Worm (Caenorhabditis elegans) whole organism, mixed stage, embryonic: ENCODE results near the gene sti-1.
A peak's percentile ranks its signal among the peaks of the same experiment; 100 is the strongest.

ENCODE experiments used
- M03D4.4 ChIP-seq: sonication (generic microtip); optimal IDR thresholded peaks from 2 replicates; lab custom pipeline; 2017; ENCODE audit warnings: mild to moderate bottlenecking, missing genetic modification characterization, missing compliant biosample characterization
- blmp-1 ChIP-seq: fragments of 150-350 bp; optimal IDR thresholded peaks from 2 replicates; lab custom pipeline; 2014; ENCODE audit warnings: missing biosample characterization, missing genetic modification characterization
- ceh-43 ChIP-seq: fragments of 200-800 bp; sonication (Bioruptor generic); optimal IDR thresholded peaks from 2 replicates; lab custom pipeline; 2018; ENCODE audit warnings: mild to moderate bottlenecking, missing genetic modification characterization, moderate library complexity, missing compliant biosample characterization
- ceh-83 ChIP-seq: fragments of 200-800 bp; sonication (Bioruptor generic); optimal IDR thresholded peaks from 2 replicates; lab custom pipeline; 2018; ENCODE audit warnings: mild to moderate bottlenecking, missing genetic modification characterization, missing compliant biosample characterization
- ces-1 ChIP-seq: fragments of 150-350 bp; optimal IDR thresholded peaks from 2 replicates; lab custom pipeline; 2014; ENCODE audit warnings: missing biosample characterization, missing genetic modification reagents, missing genetic modification characterization
- cnd-1 ChIP-seq: fragments of 200-800 bp; sonication (Bioruptor generic); optimal IDR thresholded peaks from 2 replicates; lab custom pipeline; 2018; ENCODE audit warnings: mild to moderate bottlenecking, missing genetic modification characterization, missing compliant biosample characterization
- drap-1 ChIP-seq: fragments of 200-800 bp; sonication (Bioruptor generic); optimal IDR thresholded peaks from 3 replicates; lab custom pipeline; 2018; ENCODE audit warnings: mild to moderate bottlenecking, missing genetic modification characterization, missing compliant biosample characterization
- elt-1 ChIP-seq: sonication (generic microtip); optimal IDR thresholded peaks from 2 replicates; lab custom pipeline; 2017; ENCODE audit warnings: missing genetic modification characterization, mild to moderate bottlenecking, missing compliant biosample characterization, antibody characterized with exemption, moderate library complexity, borderline replicate concordance; ENCODE audit not compliant: insufficient read depth
- elt-3 ChIP-seq: fragments of 150-350 bp; optimal IDR thresholded peaks from 2 replicates; lab custom pipeline; 2014; ENCODE audit warnings: missing biosample characterization, missing genetic modification characterization
- flh-1 ChIP-seq: fragments of 200-800 bp; sonication (Bioruptor generic); optimal IDR thresholded peaks from 2 replicates; lab custom pipeline; 2018; ENCODE audit warnings: mild to moderate bottlenecking, missing genetic modification characterization, moderate library complexity, missing compliant biosample characterization
- ham-2 ChIP-seq: fragments of 200-800 bp; sonication (Bioruptor generic); optimal IDR thresholded peaks from 2 replicates; lab custom pipeline; 2018; ENCODE audit warnings: mild to moderate bottlenecking, missing genetic modification characterization, missing compliant biosample characterization
- hlh-1 ChIP-seq: fragments of 150-350 bp; optimal IDR thresholded peaks from 2 replicates; lab custom pipeline; 2014; ENCODE audit warnings: missing biosample characterization, missing genetic modification reagents, missing genetic modification characterization
- lin-13 ChIP-seq: fragments of 150-350 bp; optimal IDR thresholded peaks from 2 replicates; lab custom pipeline; 2014; ENCODE audit warnings: missing biosample characterization, missing genetic modification characterization
- lin-32 ChIP-seq: fragments of 200-800 bp; sonication (Bioruptor generic); optimal IDR thresholded peaks from 2 replicates; lab custom pipeline; 2018; ENCODE audit warnings: mild to moderate bottlenecking, missing genetic modification characterization, missing compliant biosample characterization
- lsy-2 ChIP-seq: fragments of 150-350 bp; optimal IDR thresholded peaks from 2 replicates; lab custom pipeline; 2014; ENCODE audit warnings: missing biosample characterization, missing genetic modification characterization
- mep-1 ChIP-seq: fragments of 150-350 bp; optimal IDR thresholded peaks from 2 replicates; lab custom pipeline; 2017; ENCODE audit warnings: missing biosample characterization, missing genetic modification reagents, missing genetic modification characterization, inconsistent platforms
- mls-2 ChIP-seq: sonication (generic microtip); optimal IDR thresholded peaks from 2 replicates; lab custom pipeline; 2016; ENCODE audit warnings: mild to moderate bottlenecking, missing genetic modification characterization, moderate library complexity, missing compliant biosample characterization
- nhr-12 ChIP-seq: fragments of 150-350 bp; optimal IDR thresholded peaks from 2 replicates; lab custom pipeline; 2014; ENCODE audit warnings: missing biosample characterization, missing genetic modification characterization
- nhr-2 ChIP-seq: fragments of 150-350 bp; optimal IDR thresholded peaks from 2 replicates; lab custom pipeline; 2014; ENCODE audit warnings: missing biosample characterization, missing genetic modification characterization
- nhr-237 ChIP-seq: fragments of 150-350 bp; optimal IDR thresholded peaks from 2 replicates; lab custom pipeline; 2014; ENCODE audit warnings: missing biosample characterization, missing genetic modification characterization
- nhr-28 ChIP-seq: fragments of 150-350 bp; optimal IDR thresholded peaks from 2 replicates; lab custom pipeline; 2014; ENCODE audit warnings: missing biosample characterization, missing genetic modification characterization
- nhr-76 ChIP-seq: sonication (generic microtip); optimal IDR thresholded peaks from 2 replicates; lab custom pipeline; 2017; ENCODE audit warnings: missing biosample characterization, missing genetic modification characterization
- pha-4 ChIP-seq: fragments of 150-350 bp; optimal IDR thresholded peaks from 2 replicates; lab custom pipeline; 2018; ENCODE audit warnings: missing biosample characterization, missing genetic modification reagents, missing genetic modification characterization
- sem-2 ChIP-seq: fragments of 200-800 bp; sonication (Bioruptor generic); optimal IDR thresholded peaks from 2 replicates; lab custom pipeline; 2018; ENCODE audit warnings: mild to moderate bottlenecking, missing genetic modification characterization, missing compliant biosample characterization
- snpc-4 ChIP-seq: fragments of 150-350 bp; optimal IDR thresholded peaks from 2 replicates; lab custom pipeline; 2014; ENCODE audit warnings: missing biosample characterization, missing genetic modification characterization
- sptf-1 ChIP-seq: sonication (generic microtip); optimal IDR thresholded peaks from 2 replicates; lab custom pipeline; 2017; ENCODE audit warnings: mild to moderate bottlenecking, missing genetic modification characterization, moderate library complexity, missing compliant biosample characterization
- tbx-8 ChIP-seq: fragments of 200-800 bp; sonication (Bioruptor generic); optimal IDR thresholded peaks from 2 replicates; lab custom pipeline; 2018; ENCODE audit warnings: mild to moderate bottlenecking, missing genetic modification characterization, moderate library complexity, missing compliant biosample characterization
- unc-120 ChIP-seq: sonication (generic microtip); optimal IDR thresholded peaks from 2 replicates; lab custom pipeline; 2017; ENCODE audit warnings: missing genetic modification characterization, missing compliant biosample characterization; ENCODE audit not compliant: poor library complexity, severe bottlenecking
- unc-39 ChIP-seq: fragments of 150-350 bp; optimal IDR thresholded peaks from 2 replicates; lab custom pipeline; 2014; ENCODE audit warnings: missing biosample characterization, missing genetic modification characterization
- unc-62 ChIP-seq: fragments of 150-350 bp; optimal IDR thresholded peaks from 2 replicates; lab custom pipeline; 2014; ENCODE audit warnings: missing biosample characterization, missing genetic modification reagents, missing genetic modification characterization
- zip-8 ChIP-seq: fragments of 150-350 bp; optimal IDR thresholded peaks from 2 replicates; lab custom pipeline; 2014; ENCODE audit warnings: missing biosample characterization, missing genetic modification characterization
- ztf-11 ChIP-seq: fragments of 150-350 bp; optimal IDR thresholded peaks from 2 replicates; lab custom pipeline; 2014; ENCODE audit warnings: missing biosample characterization, missing genetic modification characterization

sti-1 gene

ce11 chrV:774875-775359 lies 1.6 kb downstream of the sti-1 start, which contains the start of gene srbc-58:
Gene srbc-58, plus strand, starts transcription at chrV:774995.
- no peak for TF ChIP-seq nhr-28 (tag; lab: Kevin White, UChicago)
- TF ChIP-seq elt-3 (tag; lab: Kevin White, UChicago), result no peak
- TF ChIP-seq blmp-1 (tag; lab: Kevin White, UChicago), result no peak
- TF ChIP-seq mep-1 (tag; lab: Kevin White, UChicago), result peak; percentile 16
- no peak for TF ChIP-seq sptf-1
- TF ChIP-seq cnd-1, result no peak

ce11 chrV:777285-777684 lies 4.0 kb downstream of the sti-1 start, which contains the start of gene R09E12.9:
Gene R09E12.9, plus strand, starts transcription at chrV:777600.
- TF ChIP-seq sem-2 (no peak), nhr-28 (tag; lab: Kevin White, UChicago) (peak; percentile 83)
- TF ChIP-seq, all 35 proteins: peak for 1

ce11 chrV:778339-778738 lies 5.0 kb downstream of the sti-1 start, which contains the start of gene srbc-59:
Gene srbc-59, plus strand, starts transcription at chrV:778639.
- TF ChIP-seq elt-1 (no peak), lin-13 (tag; lab: Kevin White, UChicago) (no peak), lin-32 (no peak), ham-2 (GFP tag; lab: Kevin White, UChicago) (no peak), ceh-83 (GFP tag; lab: Kevin White, UChicago) (no peak), nhr-76 (tag; lab: Kevin White, UChicago) (no peak)

- TF ChIP-seq tbx-8 (GFP tag; lab: Kevin White, UChicago) (no peak), mls-2 (tag; lab: Kevin White, UChicago) (no peak), elt-1 (no peak), lin-32 (no peak), zip-8 (tag; lab: Kevin White, UChicago) (no peak), ces-1 (GFP tag; lab: Kevin White, UChicago) (no peak), nhr-12 (tag; lab: Kevin White, UChicago) (no peak), ztf-11 (tag; lab: Kevin White, UChicago) (no peak), nhr-237 (tag; lab: Kevin White, UChicago) (no peak), blmp-1 (tag; lab: Kevin White, UChicago) (no peak), pha-4 (tag; lab: Kevin White, UChicago) (no peak), snpc-4 (tag; lab: Kevin White, UChicago) (no peak), hlh-1 (tag; lab: Kevin White, UChicago) (no peak), M03D4.4 (tag; lab: Kevin White, UChicago) (no peak), lin-13 (tag; lab: Kevin White, UChicago) (no peak), unc-62 (GFP tag; lab: Kevin White, UChicago) (no peak), flh-1 (no peak), ceh-43 (no peak), mep-1 (tag; lab: Kevin White, UChicago) (no peak), nhr-2 (no peak)
Observed at ce11 chrV:779999-780398, 6.7 kb downstream of the sti-1 start, which contains the start of gene srbc-60. Gene srbc-60, plus strand, starts transcription at chrV:780299.

- TF ChIP-seq sptf-1, result no peak
- TF ChIP-seq nhr-237 (tag; lab: Kevin White, UChicago), result no peak
- no peak for TF ChIP-seq nhr-28 (tag; lab: Kevin White, UChicago)
- no peak for TF ChIP-seq drap-1 (GFP tag; lab: Kevin White, UChicago)
- TF ChIP-seq mep-1 (tag; lab: Kevin White, UChicago), result no peak
- no peak for TF ChIP-seq cnd-1
- TF ChIP-seq elt-3 (tag; lab: Kevin White, UChicago), result no peak
- no peak for TF ChIP-seq mls-2 (tag; lab: Kevin White, UChicago)
- TF ChIP-seq hlh-1 (tag; lab: Kevin White, UChicago), result no peak
- TF ChIP-seq unc-120 (tag; lab: Kevin White, UChicago), result no peak
- TF ChIP-seq nhr-12 (tag; lab: Kevin White, UChicago), result no peak
- TF ChIP-seq unc-39 (tag; lab: Kevin White, UChicago), result no peak
- TF ChIP-seq nhr-2, result no peak
- TF ChIP-seq tbx-8 (GFP tag; lab: Kevin White, UChicago), result no peak
- no peak for TF ChIP-seq ham-2 (GFP tag; lab: Kevin White, UChicago)
- no peak for TF ChIP-seq lsy-2 (tag; lab: Kevin White, UChicago)
- no peak for TF ChIP-seq ceh-83 (GFP tag; lab: Kevin White, UChicago)
- TF ChIP-seq elt-1, result no peak
Observed at ce11 chrV:782432-782831, 9.1 kb downstream of the sti-1 start, which contains the start of gene srab-16. Gene srab-16, plus strand, starts transcription at chrV:782732.
